Fruit fly (Drosophila melanogaster) whole organism, embryonic: Measurements from ENCODE around the gene Ns4.

Source experiments
- Awh ChIP-seq: fragments of 200-800 bp; sonication (Bioruptor generic); IDR thresholded peaks from 2 replicates; pipeline ENCODE4, ENCODE4 v1.3.6; 2022; ENCODE audit warnings: missing biosample characterization, missing genetic modification characterization
- BtbVII ChIP-seq: fragments of 200-800 bp; sonication (Bioruptor generic); optimal IDR thresholded peaks from 3 replicates; lab custom pipeline; 2017; ENCODE audit warnings: missing biosample characterization, mild to moderate bottlenecking, missing genetic modification characterization
- CG10366 ChIP-seq: fragments of 200-800 bp; sonication (Bioruptor generic); IDR thresholded peaks from 2 replicates; pipeline ENCODE4 v1.3.6; 2022; ENCODE audit warnings: missing biosample characterization, missing genetic modification characterization
- CG10431 ChIP-seq: fragments of 200-800 bp; sonication (Bioruptor generic); optimal IDR thresholded peaks from 3 replicates; lab custom pipeline; 2018; ENCODE audit warnings: missing biosample characterization, mild to moderate bottlenecking, missing genetic modification characterization
- CG10543 ChIP-seq: fragments of 200-800 bp; sonication (Bioruptor generic); optimal IDR thresholded peaks from 3 replicates; lab custom pipeline; 2017; ENCODE audit warnings: missing biosample characterization, mild to moderate bottlenecking, missing genetic modification characterization, moderate library complexity
- CG10979 ChIP-seq: fragments of 200-800 bp; sonication (Bioruptor generic); optimal IDR thresholded peaks from 2 replicates; lab custom pipeline; 2018; ENCODE audit warnings: missing biosample characterization, mild to moderate bottlenecking, missing genetic modification characterization, moderate library complexity
- CG11093 ChIP-seq: fragments of 200-800 bp; sonication (Bioruptor generic); IDR thresholded peaks from 3 replicates; pipeline ENCODE4 v1.3.6; 2022; ENCODE audit warnings: missing biosample characterization, missing genetic modification characterization
- CG13624 ChIP-seq: fragments of 200-800 bp; sonication (Bioruptor generic); optimal IDR thresholded peaks from 2 replicates; lab custom pipeline; 2016; ENCODE audit warnings: missing biosample characterization, missing genetic modification characterization
- CG1529 ChIP-seq: fragments of 200-800 bp; sonication (Bioruptor generic); optimal IDR thresholded peaks from 3 replicates; lab custom pipeline; 2018; ENCODE audit warnings: missing biosample characterization, missing genetic modification characterization
- CG17186 ChIP-seq: fragments of 200-800 bp; sonication (Bioruptor generic); optimal IDR thresholded peaks from 3 replicates; lab custom pipeline; 2017; ENCODE audit warnings: missing biosample characterization, missing genetic modification reagents, missing genetic modification characterization
- CG17359 ChIP-seq: fragments of 200-800 bp; sonication (Bioruptor generic); optimal IDR thresholded peaks from 3 replicates; lab custom pipeline; 2018; ENCODE audit warnings: missing biosample characterization, mild to moderate bottlenecking, missing genetic modification characterization, moderate library complexity
- CG17568 ChIP-seq: fragments of 200-800 bp; sonication (Bioruptor generic); optimal IDR thresholded peaks from 2 replicates; lab custom pipeline; 2018; ENCODE audit warnings: missing biosample characterization, mild to moderate bottlenecking, missing genetic modification characterization, moderate library complexity
- CG32767 ChIP-seq: fragments of 200-800 bp; sonication (Bioruptor generic); IDR thresholded peaks from 2 replicates; pipeline ENCODE4 v1.3.6; 2022; ENCODE audit warnings: missing biosample characterization, missing genetic modification characterization
- CG33557 ChIP-seq: fragments of 200-800 bp; sonication (Bioruptor generic); optimal IDR thresholded peaks from 2 replicates; lab custom pipeline; 2019; ENCODE audit warnings: missing biosample characterization, mild to moderate bottlenecking, missing genetic modification characterization, moderate library complexity
- CG3726 ChIP-seq: fragments of 200-800 bp; sonication (Bioruptor generic); IDR thresholded peaks from 3 replicates; pipeline ENCODE4, ENCODE4 v1.3.6; 2022; ENCODE audit warnings: missing biosample characterization, missing genetic modification characterization
- CG4404 ChIP-seq: fragments of 200-800 bp; sonication (Bioruptor generic); IDR thresholded peaks from 2 replicates; pipeline ENCODE4 v1.3.6; 2022; ENCODE audit warnings: missing biosample characterization, missing genetic modification characterization
- CG4424 ChIP-seq: fragments of 200-800 bp; sonication (Bioruptor generic); optimal IDR thresholded peaks from 3 replicates; lab custom pipeline; 2016; ENCODE audit warnings: missing biosample characterization, missing genetic modification characterization
- CG4730 ChIP-seq: fragments of 200-800 bp; sonication (Bioruptor generic); IDR thresholded peaks from 2 replicates; pipeline ENCODE4 v1.3.6; 2022; ENCODE audit warnings: missing biosample characterization, missing genetic modification characterization
- CG5953 ChIP-seq: fragments of 200-800 bp; sonication (Bioruptor generic); IDR thresholded peaks from 2 replicates; pipeline ENCODE4 v1.3.6; 2022; ENCODE audit warnings: missing biosample characterization, missing genetic modification characterization
- CG6683 ChIP-seq: fragments of 200-800 bp; sonication (Bioruptor generic); optimal IDR thresholded peaks from 2 replicates; lab custom pipeline; 2017; ENCODE audit warnings: missing biosample characterization, mild to moderate bottlenecking, missing genetic modification characterization, missing genetic modification reagents
- CG6813 ChIP-seq: fragments of 200-800 bp; sonication (Bioruptor generic); optimal IDR thresholded peaks from 2 replicates; lab custom pipeline; 2017; ENCODE audit warnings: missing biosample characterization, missing genetic modification characterization, mild to moderate bottlenecking, moderate library complexity, missing genetic modification reagents
- CHES-1-like ChIP-seq: fragments of 200-800 bp; sonication (Bioruptor generic); optimal IDR thresholded peaks from 2 replicates; lab custom pipeline; 2016; ENCODE audit warnings: missing biosample characterization, missing genetic modification characterization
- Dek ChIP-seq: fragments of 200-800 bp; sonication (Bioruptor generic); optimal IDR thresholded peaks from 3 replicates; lab custom pipeline; 2019; ENCODE audit warnings: missing biosample characterization, mild to moderate bottlenecking, missing genetic modification characterization, moderate library complexity
- Dfd ChIP-seq, 2 experiments: fragments of >200 bp; optimal IDR thresholded peaks; 2 replicates each; lab custom pipeline; 2017; ENCODE audit warnings: missing biosample characterization in 2 of 2, missing genetic modification characterization in 2 of 2
- MBD-R2 ChIP-seq: fragments of 200-800 bp; sonication (Bioruptor generic); IDR thresholded peaks from 2 replicates; pipeline ENCODE4 v1.3.6; 2022; ENCODE audit warnings: missing biosample characterization, missing genetic modification characterization
- Meics ChIP-seq: fragments of 200-800 bp; sonication (Bioruptor generic); optimal IDR thresholded peaks from 2 replicates; lab custom pipeline; 2017; ENCODE audit warnings: missing biosample characterization, mild to moderate bottlenecking, missing genetic modification characterization
- Nf-YC ChIP-seq: fragments of 200-800 bp; optimal IDR thresholded peaks from 3 replicates; lab custom pipeline; 2019; ENCODE audit warnings: missing biosample characterization, mild to moderate bottlenecking, missing genetic modification characterization, moderate library complexity
- Poxn ChIP-seq: fragments of 200-800 bp; sonication (Bioruptor generic); IDR thresholded peaks from 2 replicates; pipeline ENCODE4 v1.3.6; 2022; ENCODE audit warnings: missing biosample characterization, missing genetic modification characterization
- Ravus ChIP-seq: fragments of 200-800 bp; sonication (Bioruptor generic); IDR thresholded peaks from 2 replicates; pipeline ENCODE4 v1.3.6; 2022; ENCODE audit warnings: missing biosample characterization, missing genetic modification characterization
- Side ChIP-seq: fragments of 200-800 bp; sonication (Bioruptor generic); optimal IDR thresholded peaks from 2 replicates; lab custom pipeline; 2016; ENCODE audit warnings: missing biosample characterization, missing genetic modification characterization
- ase ChIP-seq: fragments of 200-800 bp; sonication (Bioruptor generic); IDR thresholded peaks from 3 replicates; pipeline ENCODE4 v1.3.6; 2022; ENCODE audit warnings: missing biosample characterization, missing genetic modification characterization
- ato ChIP-seq: fragments of 200-800 bp; sonication (Bioruptor generic); IDR thresholded peaks from 2 replicates; pipeline ENCODE4 v1.3.6; 2022; ENCODE audit warnings: missing biosample characterization, missing genetic modification characterization; ENCODE audit not compliant: partially characterized antibody
- chif ChIP-seq, 2 experiments: fragments of 200-800 bp; sonication (Bioruptor generic); optimal IDR thresholded peaks; 3 replicates each; lab custom pipeline; 2016; ENCODE audit warnings: missing biosample characterization in 2 of 2, missing genetic modification characterization in 2 of 2
- chn ChIP-seq: fragments of 200-800 bp; sonication (Bioruptor generic); optimal IDR thresholded peaks from 2 replicates; lab custom pipeline; 2016; ENCODE audit warnings: missing biosample characterization, missing genetic modification characterization
- dmrt99B ChIP-seq: fragments of 200-800 bp; sonication (Bioruptor generic); optimal IDR thresholded peaks from 2 replicates; lab custom pipeline; 2018; ENCODE audit warnings: missing biosample characterization, mild to moderate bottlenecking, missing genetic modification characterization, moderate library complexity
- ems ChIP-seq: fragments of 200-800 bp; sonication (Bioruptor generic); optimal IDR thresholded peaks from 3 replicates; lab custom pipeline; 2016; ENCODE audit warnings: missing biosample characterization, missing genetic modification characterization
- fd3F ChIP-seq: fragments of 200-800 bp; sonication (Bioruptor generic); optimal IDR thresholded peaks from 2 replicates; lab custom pipeline; 2018; ENCODE audit warnings: missing biosample characterization, mild to moderate bottlenecking, missing genetic modification characterization, moderate library complexity
- ind ChIP-seq: fragments of 200-800 bp; sonication (Bioruptor generic); optimal IDR thresholded peaks from 3 replicates; lab custom pipeline; 2016; ENCODE audit warnings: missing biosample characterization, missing genetic modification characterization
- jigr1 ChIP-seq: fragments of 200-800 bp; sonication (Bioruptor generic); IDR thresholded peaks from 3 replicates; pipeline ENCODE4 v1.3.6; 2022; ENCODE audit warnings: missing biosample characterization, missing genetic modification characterization
- kay ChIP-seq: fragments of 200-800 bp; sonication (Bioruptor generic); optimal IDR thresholded peaks from 2 replicates; lab custom pipeline; 2016; ENCODE audit warnings: missing biosample characterization, missing genetic modification characterization
- luna ChIP-seq: fragments of 200-800 bp; sonication (Bioruptor generic); optimal IDR thresholded peaks from 2 replicates; lab custom pipeline; 2016; ENCODE audit warnings: missing biosample characterization, missing genetic modification characterization
- mirr ChIP-seq: fragments of 200-800 bp; sonication (Bioruptor generic); optimal IDR thresholded peaks from 3 replicates; lab custom pipeline; 2018; ENCODE audit warnings: missing biosample characterization, mild to moderate bottlenecking, missing genetic modification characterization
- nau ChIP-seq: fragments of 200-800 bp; sonication (Bioruptor generic); optimal IDR thresholded peaks from 3 replicates; lab custom pipeline; 2017; ENCODE audit warnings: missing biosample characterization, mild to moderate bottlenecking, missing genetic modification characterization, missing genetic modification reagents
- nom ChIP-seq: fragments of 200-800 bp; sonication (Bioruptor generic); optimal IDR thresholded peaks from 2 replicates; lab custom pipeline; 2017; ENCODE audit warnings: missing biosample characterization, missing genetic modification characterization, mild to moderate bottlenecking, moderate library complexity, missing genetic modification reagents
- org-1 ChIP-seq: fragments of 200-800 bp; sonication (Bioruptor generic); optimal IDR thresholded peaks from 2 replicates; lab custom pipeline; 2017; ENCODE audit warnings: missing biosample characterization, missing genetic modification characterization
- pita ChIP-seq: fragments of 200-800 bp; sonication (Bioruptor generic); optimal IDR thresholded peaks from 2 replicates; lab custom pipeline; 2017; ENCODE audit warnings: missing biosample characterization, mild to moderate bottlenecking, missing genetic modification characterization
- sd ChIP-seq: fragments of 200-800 bp; sonication (Bioruptor generic); optimal IDR thresholded peaks from 3 replicates; lab custom pipeline; 2018; ENCODE audit warnings: missing biosample characterization, mild to moderate bottlenecking, missing genetic modification characterization, moderate library complexity
- toy ChIP-seq: fragments of 200-800 bp; sonication (Bioruptor generic); IDR thresholded peaks from 2 replicates; pipeline ENCODE4 v1.3.6; 2022; ENCODE audit warnings: missing biosample characterization, missing genetic modification characterization
- tx ChIP-seq: fragments of 200-800 bp; sonication (Bioruptor generic); optimal IDR thresholded peaks from 2 replicates; lab custom pipeline; 2016; ENCODE audit warnings: missing biosample characterization, missing genetic modification characterization
- wdn ChIP-seq: fragments of 200-800 bp; sonication (Bioruptor generic); IDR thresholded peaks from 2 replicates; pipeline ENCODE4 v1.3.6; 2022; ENCODE audit warnings: missing biosample characterization, missing genetic modification characterization
- wek ChIP-seq: fragments of 200-800 bp; sonication (Bioruptor generic); optimal IDR thresholded peaks from 3 replicates; lab custom pipeline; 2018; ENCODE audit warnings: missing biosample characterization, mild to moderate bottlenecking, missing genetic modification characterization, moderate library complexity

The Ns4 gene

DNA sequence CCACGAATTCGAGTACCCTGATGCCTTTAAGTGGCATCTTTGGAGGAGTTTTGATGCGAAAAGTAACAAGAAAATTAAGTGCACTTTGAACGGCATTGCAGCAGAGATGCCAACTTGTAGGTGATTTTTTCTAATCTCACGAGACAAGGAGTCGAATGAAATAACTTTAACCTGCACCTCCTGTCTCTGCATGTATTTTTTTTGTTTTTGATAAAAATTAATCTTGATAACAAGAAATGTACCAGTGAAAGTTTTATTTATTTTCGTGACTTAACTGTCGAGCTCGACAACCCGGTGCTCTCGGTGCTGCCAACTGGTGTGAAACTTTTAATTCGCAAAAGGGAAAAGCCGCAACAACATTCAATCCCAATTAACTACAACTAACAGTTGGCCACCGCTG is at the start of gene Ns4, which contains the start of gene Amacr (continued):
- TF ChIP-seq ind (GFP tag; lab: Kevin White, UChicago), result peak; percentile 30
- TF ChIP-seq CG5953 (GFP tag; lab: Robert Waterston, UW), result no peak
- TF ChIP-seq CG17186, result peak; percentile 14
- TF ChIP-seq Side (GFP tag; lab: Kevin White, UChicago), result peak; percentile 59
- no peak for TF ChIP-seq mirr (GFP tag; lab: Kevin White, UChicago)
- TF ChIP-seq CG6813 (GFP tag; lab: Kevin White, UChicago), result no peak
- TF ChIP-seq kay (GFP tag; lab: Kevin White, UChicago), result no peak
- no peak for TF ChIP-seq dmrt99B
- TF ChIP-seq CG11093 (GFP tag; lab: Robert Waterston, UW), result no peak
- TF ChIP-seq Dek (tag; lab: Kevin White, UChicago), result no peak
- TF ChIP-seq CG10431 (GFP tag; lab: Kevin White, UChicago), result no peak
- no peak for TF ChIP-seq Poxn (GFP tag; lab: Robert Waterston, UW)
- peak; percentile 33 to 47 for TF ChIP-seq chif (GFP tag; optimal IDR thresholded peaks at IDR 0.05; lab: Kevin White, UChicago)
- TF ChIP-seq CG1529, result no peak
- TF ChIP-seq ato, result no peak
- peak; percentile 54 for TF ChIP-seq CG13624 (GFP tag; lab: Kevin White, UChicago)
- peak; percentile 52 for TF ChIP-seq CG10366 (GFP tag; lab: Robert Waterston, UW)
- peak; percentile 70 for TF ChIP-seq CHES-1-like (GFP tag; lab: Kevin White, UChicago)
- no peak for TF ChIP-seq BtbVII (GFP tag; lab: Kevin White, UChicago)
- no peak for TF ChIP-seq CG10543 (GFP tag; lab: Kevin White, UChicago)
- no peak for TF ChIP-seq org-1 (GFP tag; lab: Kevin White, UChicago)
- TF ChIP-seq toy, result no peak
- no peak for TF ChIP-seq CG6683 (GFP tag; lab: Kevin White, UChicago)
- TF ChIP-seq CG33557 (GFP tag; lab: Kevin White, UChicago), result peak; percentile 34
- peak; percentile 55 for TF ChIP-seq ems (GFP tag; lab: Kevin White, UChicago)
- TF ChIP-seq fd3F (GFP tag; lab: Kevin White, UChicago), result peak; percentile 28
- 0 out of 2 replicates have a peak, but pooled peaks have one; percentile 23 for TF ChIP-seq wdn
- no peak for TF ChIP-seq CG4404 (GFP tag; lab: Robert Waterston, UW)
- no peak for TF ChIP-seq CG3726
- peak; percentile 93 for TF ChIP-seq MBD-R2
- TF ChIP-seq nom, result peak; percentile 76
- no peak for TF ChIP-seq Dfd (GFP tag; optimal IDR thresholded peaks at IDR 0.05; lab: Kevin White, UChicago)
- no peak for TF ChIP-seq Awh (GFP tag; lab: Robert Waterston, UW)
- TF ChIP-seq nau (GFP tag; lab: Kevin White, UChicago), result no peak
- peak; percentile 33; the same call in 1 of the 3 replicates for TF ChIP-seq ase (GFP tag; lab: Robert Waterston, UW)
- no peak for TF ChIP-seq pita (GFP tag; lab: Kevin White, UChicago)
- peak; percentile 65 for TF ChIP-seq tx (GFP tag; lab: Kevin White, UChicago)
- no peak for TF ChIP-seq CG17568 (GFP tag; lab: Kevin White, UChicago)
- peak; percentile 28 for TF ChIP-seq Meics (GFP tag; lab: Kevin White, UChicago)
- no peak for TF ChIP-seq Nf-YC (tag; lab: Kevin White, UChicago)
- TF ChIP-seq wek (GFP tag; lab: Kevin White, UChicago), result no peak
- no peak for TF ChIP-seq Ravus (GFP tag; lab: Robert Waterston, UW)
- TF ChIP-seq CG17359 (tag; lab: Kevin White, UChicago), result no peak
- 0 out of 2 replicates have a peak, but pooled peaks have one; percentile 31 for TF ChIP-seq CG4730 (GFP tag; lab: Robert Waterston, UW)
- TF ChIP-seq sd (tag; lab: Kevin White, UChicago), result no peak
- TF ChIP-seq CG10979, result peak; percentile 25
- peak; percentile 16 for TF ChIP-seq luna (GFP tag; lab: Kevin White, UChicago)
- no peak for TF ChIP-seq jigr1
- TF ChIP-seq CG32767 (GFP tag; lab: Robert Waterston, UW), result no peak
- TF ChIP-seq CG4424 (GFP tag; lab: Kevin White, UChicago), result peak; percentile 31
- TF ChIP-seq chn (GFP tag; lab: Kevin White, UChicago), result peak; percentile 65
